Worm (Caenorhabditis elegans): ENCODE data around the gene srd-70.

The srd-70 gene

ce11 chrV:20451793-20452192 lies 2.1 kb upstream of the srd-70 start:
- no peak for TF ChIP-seq med-1 (GFP tag; optimal IDR thresholded peaks at IDR 0.05; ENCODE audit: insufficient read depth)
- no peak for TF ChIP-seq flt-1 (GFP tag; IDR thresholded peaks at IDR 0.05)
- TF ChIP-seq ztf-23 (GFP tag; IDR thresholded peaks at IDR 0.05): no peak
- TF ChIP-seq ztf-29 (GFP tag; IDR thresholded peaks at IDR 0.05): no peak
- TF ChIP-seq klf-2 (GFP tag; conservative IDR thresholded peaks at IDR 0.05): no peak
- no peak for TF ChIP-seq cog-1 (tag; optimal IDR thresholded peaks at IDR 0.05)
- TF ChIP-seq ref-1 (GFP tag; conservative IDR thresholded peaks at IDR 0.05): no peak
- TF ChIP-seq tab-1 (GFP tag; IDR thresholded peaks at IDR 0.05): no peak
- no peak for TF ChIP-seq T22C8.4 (GFP tag; IDR thresholded peaks at IDR 0.05)

ce11 chrV:20453084-20453483 lies 827 bp upstream of the srd-70 start, which contains the start of gene F48F5.6:
TSS of gene F48F5.6 (minus strand) at chrV:20453184.
- no peak for TF ChIP-seq med-1 (GFP tag; optimal IDR thresholded peaks at IDR 0.05; ENCODE audit: insufficient read depth)
- TF ChIP-seq cog-1 (tag; optimal IDR thresholded peaks at IDR 0.05): no peak
- no peak for TF ChIP-seq klf-2 (GFP tag; conservative IDR thresholded peaks at IDR 0.05)
- TF ChIP-seq tab-1 (GFP tag; IDR thresholded peaks at IDR 0.05): no peak
- TF ChIP-seq flt-1 (GFP tag; IDR thresholded peaks at IDR 0.05): no peak
- no peak for TF ChIP-seq T22C8.4 (GFP tag; IDR thresholded peaks at IDR 0.05)
- no peak for TF ChIP-seq ref-1 (GFP tag; conservative IDR thresholded peaks at IDR 0.05)
- no peak for TF ChIP-seq ztf-23 (GFP tag; IDR thresholded peaks at IDR 0.05)
- no peak for TF ChIP-seq ztf-29 (GFP tag; IDR thresholded peaks at IDR 0.05)

- TF ChIP-seq ztf-23 (GFP tag; IDR thresholded peaks at IDR 0.05) (no peak), ztf-29 (GFP tag; IDR thresholded peaks at IDR 0.05) (no peak), klf-2 (GFP tag; conservative IDR thresholded peaks at IDR 0.05) (no peak), flt-1 (GFP tag; IDR thresholded peaks at IDR 0.05) (no peak), cog-1 (tag; optimal IDR thresholded peaks at IDR 0.05) (no peak), tab-1 (GFP tag; IDR thresholded peaks at IDR 0.05) (no peak), ref-1 (GFP tag; conservative IDR thresholded peaks at IDR 0.05) (no peak), T22C8.4 (GFP tag; IDR thresholded peaks at IDR 0.05) (no peak), med-1 (GFP tag; optimal IDR thresholded peaks at IDR 0.05; ENCODE audit: insufficient read depth) (no peak)
Observed at ce11 chrV:20455637-20456036, 1.7 kb downstream of the srd-70 start.

ce11 chrV:20457155-20457554 lies 3.2 kb downstream of the srd-70 start:
- TF ChIP-seq T22C8.4 (GFP tag; IDR thresholded peaks at IDR 0.05) (0 out of 2 replicates have a peak, but pooled peaks have one; percentile 31), klf-2 (GFP tag; conservative IDR thresholded peaks at IDR 0.05) (no peak), tab-1 (GFP tag; IDR thresholded peaks at IDR 0.05) (no peak), ref-1 (GFP tag; conservative IDR thresholded peaks at IDR 0.05) (no peak), ztf-23 (GFP tag; IDR thresholded peaks at IDR 0.05) (0 out of 2 replicates have a peak, but pooled peaks have one; percentile 30), flt-1 (GFP tag; IDR thresholded peaks at IDR 0.05) (no peak)

- TF ChIP-seq tab-1 (GFP tag; IDR thresholded peaks at IDR 0.05): no peak
- no peak for TF ChIP-seq T22C8.4 (GFP tag; IDR thresholded peaks at IDR 0.05)
- TF ChIP-seq klf-2 (GFP tag; conservative IDR thresholded peaks at IDR 0.05): no peak
- TF ChIP-seq flt-1 (GFP tag; IDR thresholded peaks at IDR 0.05): no peak
- no peak for TF ChIP-seq ztf-29 (GFP tag; IDR thresholded peaks at IDR 0.05)
- no peak for TF ChIP-seq ref-1 (GFP tag; conservative IDR thresholded peaks at IDR 0.05)
- TF ChIP-seq med-1 (GFP tag; optimal IDR thresholded peaks at IDR 0.05; ENCODE audit: insufficient read depth): no peak
- TF ChIP-seq cog-1 (tag; optimal IDR thresholded peaks at IDR 0.05): no peak
Observed at ce11 chrV:20460808-20461207, 6.9 kb downstream of the srd-70 start, which contains the start of gene B0250.18. TSS of gene B0250.18 (minus strand) at chrV:20460908.

- TF ChIP-seq T22C8.4 (GFP tag; IDR thresholded peaks at IDR 0.05): peak; percentile 61
- TF ChIP-seq ztf-23 (GFP tag; IDR thresholded peaks at IDR 0.05): no peak
- TF ChIP-seq klf-2 (GFP tag; conservative IDR thresholded peaks at IDR 0.05): no peak
Observed at ce11 chrV:20464778-20465177, 10.9 kb downstream of the srd-70 start.

- TF ChIP-seq ref-1 (GFP tag; conservative IDR thresholded peaks at IDR 0.05): no peak
- TF ChIP-seq tab-1 (GFP tag; IDR thresholded peaks at IDR 0.05): no peak
- TF ChIP-seq flt-1 (GFP tag; IDR thresholded peaks at IDR 0.05): no peak
- no peak for TF ChIP-seq ztf-29 (GFP tag; IDR thresholded peaks at IDR 0.05)
- TF ChIP-seq klf-2 (GFP tag; conservative IDR thresholded peaks at IDR 0.05): no peak
- no peak for TF ChIP-seq med-1 (GFP tag; optimal IDR thresholded peaks at IDR 0.05; ENCODE audit: insufficient read depth)
- TF ChIP-seq cog-1 (tag; optimal IDR thresholded peaks at IDR 0.05): no peak
- no peak for TF ChIP-seq ztf-23 (GFP tag; IDR thresholded peaks at IDR 0.05)
- no peak for TF ChIP-seq T22C8.4 (GFP tag; IDR thresholded peaks at IDR 0.05)
Observed at ce11 chrV:20470385-20470784, 16.5 kb downstream of the srd-70 start, which contains the start of gene B0250.8. TSS of gene B0250.8 (minus strand) at chrV:20470485.

- TF ChIP-seq ref-1 (GFP tag; conservative IDR thresholded peaks at IDR 0.05) (no peak), ztf-23 (GFP tag; IDR thresholded peaks at IDR 0.05) (no peak), T22C8.4 (GFP tag; IDR thresholded peaks at IDR 0.05) (no peak), flt-1 (GFP tag; IDR thresholded peaks at IDR 0.05) (no peak), ztf-29 (GFP tag; IDR thresholded peaks at IDR 0.05) (no peak)
Observed at ce11 chrV:20475029-20475428, 21.1 kb downstream of the srd-70 start.

ce11 chrV:20475830-20476229 lies 21.9 kb downstream of the srd-70 start, which contains the start of gene B0250.7:
TSS of gene B0250.7 (minus strand) at chrV:20476061.
- TF ChIP-seq klf-2 (GFP tag; conservative IDR thresholded peaks at IDR 0.05): no peak
- TF ChIP-seq ref-1 (GFP tag; conservative IDR thresholded peaks at IDR 0.05): no peak
- TF ChIP-seq ztf-23 (GFP tag; IDR thresholded peaks at IDR 0.05): no peak
- no peak for TF ChIP-seq tab-1 (GFP tag; IDR thresholded peaks at IDR 0.05)
- no peak for TF ChIP-seq T22C8.4 (GFP tag; IDR thresholded peaks at IDR 0.05)
- TF ChIP-seq ztf-29 (GFP tag; IDR thresholded peaks at IDR 0.05): no peak
- no peak for TF ChIP-seq med-1 (GFP tag; optimal IDR thresholded peaks at IDR 0.05; ENCODE audit: insufficient read depth)
- no peak for TF ChIP-seq flt-1 (GFP tag; IDR thresholded peaks at IDR 0.05)
- no peak for TF ChIP-seq cog-1 (tag; optimal IDR thresholded peaks at IDR 0.05)

- TF ChIP-seq cog-1 (tag; optimal IDR thresholded peaks at IDR 0.05) (no peak), flt-1 (GFP tag; IDR thresholded peaks at IDR 0.05) (no peak), tab-1 (GFP tag; IDR thresholded peaks at IDR 0.05) (no peak), ref-1 (GFP tag; conservative IDR thresholded peaks at IDR 0.05) (no peak), ztf-23 (GFP tag; IDR thresholded peaks at IDR 0.05) (no peak), ztf-29 (GFP tag; IDR thresholded peaks at IDR 0.05) (no peak), T22C8.4 (GFP tag; IDR thresholded peaks at IDR 0.05) (no peak), klf-2 (GFP tag; conservative IDR thresholded peaks at IDR 0.05) (no peak), med-1 (GFP tag; optimal IDR thresholded peaks at IDR 0.05; ENCODE audit: insufficient read depth) (no peak)
Observed at ce11 chrV:20476514-20476913, 22.6 kb downstream of the srd-70 start.
